Fruit fly (Drosophila melanogaster) whole organism, embryonic: ENCODE results near the gene CG5969.

ENCODE experiments used
- CG17912 ChIP-seq: fragments of 200-800 bp; sonication (Bioruptor generic); optimal IDR thresholded peaks from 2 replicates; lab custom pipeline; 2018; ENCODE audit warnings: missing biosample characterization, mild to moderate bottlenecking, missing genetic modification characterization
- CG18011 ChIP-seq: fragments of 200-800 bp; sonication (Bioruptor generic); optimal IDR thresholded peaks from 2 replicates; lab custom pipeline; 2017; ENCODE audit warnings: missing biosample characterization, missing genetic modification characterization, mild to moderate bottlenecking, moderate library complexity, missing genotype
- CG33557 ChIP-seq: fragments of 200-800 bp; sonication (Bioruptor generic); optimal IDR thresholded peaks from 2 replicates; lab custom pipeline; 2019; ENCODE audit warnings: missing biosample characterization, mild to moderate bottlenecking, missing genetic modification characterization, moderate library complexity
- CG7745 ChIP-seq: fragments of 200-800 bp; sonication (Bioruptor generic); optimal IDR thresholded peaks from 2 replicates; lab custom pipeline; 2018; ENCODE audit warnings: missing biosample characterization, mild to moderate bottlenecking, missing genetic modification characterization, moderate library complexity
- HHEX ChIP-seq: fragments of 200-800 bp; sonication (Bioruptor generic); optimal IDR thresholded peaks from 3 replicates; lab custom pipeline; 2017; ENCODE audit warnings: missing biosample characterization, mild to moderate bottlenecking, missing genetic modification characterization, missing genetic modification reagents
- fd96Cb ChIP-seq: fragments of 200-800 bp; sonication (Bioruptor generic); optimal IDR thresholded peaks from 2 replicates; lab custom pipeline; 2018; ENCODE audit warnings: missing biosample characterization, mild to moderate bottlenecking, missing genetic modification characterization, moderate library complexity
- maf-S ChIP-seq: fragments of 200-800 bp; sonication (Bioruptor generic); optimal IDR thresholded peaks from 2 replicates; lab custom pipeline; 2016; ENCODE audit warnings: missing biosample characterization, missing genetic modification characterization
- nerfin-2 ChIP-seq: fragments of 200-800 bp; sonication (Bioruptor generic); IDR thresholded peaks from 2 replicates; pipeline ENCODE4 v1.3.6; 2022; ENCODE audit warnings: missing biosample characterization, missing genetic modification characterization; ENCODE audit not compliant: partially characterized antibody
- oc ChIP-seq: fragments of 200-800 bp; sonication (Bioruptor generic); optimal IDR thresholded peaks from 2 replicates; lab custom pipeline; 2018; ENCODE audit warnings: missing biosample characterization, mild to moderate bottlenecking, missing genetic modification characterization, moderate library complexity
- sim ChIP-seq: fragments of 200-800 bp; sonication (Bioruptor generic); IDR thresholded peaks from 2 replicates; pipeline ENCODE4 v1.3.6; 2022; ENCODE audit warnings: missing biosample characterization, missing genetic modification characterization

dm6 chr3L:20491525-20492132 is 18.0 kb downstream of the CG5969 start, which contains the start of gene ND-39:
- TF ChIP-seq CG7745 (tag; lab: Kevin White, UChicago) (no peak), HHEX (no peak), CG18011 (no peak), CG33557 (GFP tag; lab: Kevin White, UChicago) (no peak), fd96Cb (tag; lab: Kevin White, UChicago) (no peak), sim (no peak), CG17912 (GFP tag; lab: Kevin White, UChicago) (no peak), maf-S (no peak), nerfin-2 (no peak), oc (tag; lab: Kevin White, UChicago) (no peak)
